Worm (Caenorhabditis elegans) whole organism, young adult: ENCODE measurements around the gene F17C11.26.

Experiments
- B0261.1 ChIP-seq: sonication (generic microtip); optimal IDR thresholded peaks from 2 replicates; lab custom pipeline; 2016; ENCODE audit warnings: mild to moderate bottlenecking, missing genetic modification characterization, moderate library complexity, missing compliant biosample characterization
- B0336.3 ChIP-seq: fragments of 200-800 bp; sonication (Bioruptor generic); IDR thresholded peaks from 2 replicates; pipeline ENCODE4 v1.3.6; 2022; ENCODE audit warnings: missing genetic modification characterization, missing compliant biosample characterization
- C06A6.2 ChIP-seq: fragments of 200-800 bp; sonication (Bioruptor generic); conservative IDR thresholded peaks from 2 replicates; pipeline ENCODE4 v1.3.6; 2022; ENCODE audit warnings: missing genetic modification characterization, missing compliant biosample characterization
- C17E4.6 ChIP-seq: fragments of 200-800 bp; sonication (Bioruptor generic); IDR thresholded peaks from 2 replicates; pipeline ENCODE4 v1.3.6; 2022; ENCODE audit warnings: missing genetic modification reagents, missing genetic modification characterization, missing compliant biosample characterization
- F23B12.7 ChIP-seq: sonication (generic microtip); optimal IDR thresholded peaks from 2 replicates; lab custom pipeline; 2017; ENCODE audit warnings: missing genetic modification characterization, mild to moderate bottlenecking, missing compliant biosample characterization, antibody characterized with exemption, moderate library complexity; ENCODE audit not compliant: insufficient read depth
- F37B4.10 ChIP-seq: fragments of 200-800 bp; sonication (Bioruptor generic); IDR thresholded peaks from 2 replicates; pipeline ENCODE4 v1.3.6; 2022; ENCODE audit warnings: missing genetic modification characterization, missing compliant biosample characterization
- F39B2.1 ChIP-seq: fragments of 200-800 bp; sonication (Bioruptor generic); IDR thresholded peaks from 2 replicates; pipeline ENCODE4 v1.3.6; 2022; ENCODE audit warnings: missing genetic modification reagents, missing genetic modification characterization, missing compliant biosample characterization
- Y53F4B.3 ChIP-seq: fragments of 200-800 bp; sonication (Bioruptor generic); IDR thresholded peaks from 2 replicates; pipeline ENCODE4 v1.3.6; 2022; ENCODE audit warnings: missing genetic modification reagents, missing genetic modification characterization, missing compliant biosample characterization
- Y53G8AR.9 ChIP-seq: fragments of 200-800 bp; sonication (Bioruptor generic); conservative IDR thresholded peaks from 2 replicates; pipeline ENCODE4 v1.3.6; 2022; ENCODE audit warnings: missing genetic modification reagents, missing genetic modification characterization, missing compliant biosample characterization
- Y56A3A.18 ChIP-seq: fragments of 200-800 bp; sonication (Bioruptor generic); IDR thresholded peaks from 2 replicates; pipeline ENCODE4 v1.3.6; 2022; ENCODE audit warnings: missing genetic modification reagents, missing genetic modification characterization, missing compliant biosample characterization
- Y79H2A.3 ChIP-seq: fragments of 200-800 bp; sonication (Bioruptor generic); conservative IDR thresholded peaks from 2 replicates; pipeline ENCODE4 v1.3.6; 2022; ENCODE audit warnings: missing genetic modification reagents, missing genetic modification characterization, missing compliant biosample characterization
- Y95B8A.8 ChIP-seq: fragments of 200-800 bp; sonication (Bioruptor generic); IDR thresholded peaks from 2 replicates; pipeline ENCODE4 v1.3.6; 2022; ENCODE audit warnings: missing genetic modification reagents, missing genetic modification characterization, missing compliant biosample characterization
- ZK185.1 ChIP-seq: sonication (generic microtip); optimal IDR thresholded peaks from 2 replicates; lab custom pipeline; 2016; ENCODE audit warnings: mild to moderate bottlenecking, missing genetic modification characterization, missing compliant biosample characterization; ENCODE audit not compliant: poor library complexity, severe bottlenecking
- atf-7 ChIP-seq: sonication (generic microtip); optimal IDR thresholded peaks from 2 replicates; lab custom pipeline; 2017; ENCODE audit warnings: mild to moderate bottlenecking, missing genetic modification characterization, missing compliant biosample characterization
- attf-3 ChIP-seq: fragments of 200-800 bp; sonication (Bioruptor generic); conservative IDR thresholded peaks from 2 replicates; pipeline ENCODE4 v1.3.6; 2022; ENCODE audit warnings: missing genetic modification reagents, missing genetic modification characterization, missing compliant biosample characterization
- attf-6 ChIP-seq: fragments of 200-800 bp; sonication (Bioruptor generic); IDR thresholded peaks from 2 replicates; pipeline ENCODE4 v1.3.6; 2022; ENCODE audit warnings: missing genetic modification reagents, missing genetic modification characterization, missing compliant biosample characterization
- cebp-2 ChIP-seq: fragments of 200-800 bp; sonication (Bioruptor generic); IDR thresholded peaks from 2 replicates; pipeline ENCODE4 v1.3.6; 2022; ENCODE audit warnings: missing genetic modification characterization, missing compliant biosample characterization
- ceh-100 ChIP-seq: fragments of 200-800 bp; sonication (Bioruptor generic); IDR thresholded peaks from 2 replicates; pipeline ENCODE4 v1.3.6; 2022; ENCODE audit warnings: missing genetic modification reagents, missing genetic modification characterization, missing compliant biosample characterization
- ceh-27 ChIP-seq: fragments of 200-800 bp; sonication (Bioruptor generic); optimal IDR thresholded peaks from 2 replicates; lab custom pipeline; 2018; ENCODE audit warnings: mild to moderate bottlenecking, missing genetic modification characterization, moderate library complexity, missing compliant biosample characterization
- ceh-40 ChIP-seq: fragments of 200-800 bp; sonication (Bioruptor generic); IDR thresholded peaks from 2 replicates; pipeline ENCODE4 v1.3.6; 2022; ENCODE audit warnings: missing genetic modification characterization, missing compliant biosample characterization
- chd-7 ChIP-seq: sonication (generic microtip); optimal IDR thresholded peaks from 2 replicates; lab custom pipeline; 2016; ENCODE audit warnings: mild to moderate bottlenecking, missing genetic modification characterization, moderate library complexity, missing compliant biosample characterization
- dox-1 ChIP-seq: fragments of 200-800 bp; sonication (Bioruptor generic); IDR thresholded peaks from 2 replicates; pipeline ENCODE4 v1.3.6; 2022; ENCODE audit warnings: missing genetic modification reagents, missing genetic modification characterization, missing compliant biosample characterization
- dpff-1 ChIP-seq: sonication (generic microtip); optimal IDR thresholded peaks from 2 replicates; lab custom pipeline; 2017; ENCODE audit warnings: mild to moderate bottlenecking, missing genetic modification characterization, missing compliant biosample characterization
- dpl-1 ChIP-seq: fragments of 150-350 bp; optimal IDR thresholded peaks from 2 replicates; lab custom pipeline; 2014; ENCODE audit warnings: missing biosample characterization, missing genetic modification reagents, missing genetic modification characterization
- efl-1 ChIP-seq: fragments of 150-350 bp; optimal IDR thresholded peaks from 2 replicates; lab custom pipeline; 2014; ENCODE audit warnings: missing biosample characterization, missing genetic modification reagents, missing genetic modification characterization
- egl-44 ChIP-seq: fragments of 200-800 bp; sonication (Bioruptor generic); IDR thresholded peaks from 2 replicates; pipeline ENCODE4 v1.3.6; 2022; ENCODE audit warnings: missing genetic modification reagents, missing genetic modification characterization, missing compliant biosample characterization
- hmg-1.2 ChIP-seq: fragments of 200-800 bp; sonication (Bioruptor generic); IDR thresholded peaks from 2 replicates; pipeline ENCODE4 v1.3.6; 2022; ENCODE audit warnings: missing genetic modification reagents, missing genetic modification characterization, missing compliant biosample characterization
- hmg-20 ChIP-seq: fragments of 200-800 bp; sonication (Bioruptor generic); IDR thresholded peaks from 2 replicates; pipeline ENCODE4 v1.3.6; 2022; ENCODE audit warnings: missing genetic modification reagents, missing genetic modification characterization, missing compliant biosample characterization
- hrde-1 ChIP-seq: sonication (generic microtip); optimal IDR thresholded peaks from 2 replicates; lab custom pipeline; 2016; ENCODE audit warnings: missing genetic modification characterization, mild to moderate bottlenecking, missing compliant biosample characterization, moderate library complexity, missing genotype, missing genetic modification reagents, borderline replicate concordance
- lin-54 ChIP-seq: fragments of 200-800 bp; sonication (Bioruptor generic); optimal IDR thresholded peaks from 2 replicates; lab custom pipeline; 2018; ENCODE audit warnings: mild to moderate bottlenecking, missing genetic modification characterization, missing compliant biosample characterization
- lsy-27 ChIP-seq: sonication (generic microtip); optimal IDR thresholded peaks from 2 replicates; lab custom pipeline; 2017; ENCODE audit warnings: missing genetic modification characterization, mild to moderate bottlenecking, missing compliant biosample characterization, antibody characterized with exemption, missing genotype, borderline replicate concordance; ENCODE audit not compliant: insufficient read depth
- mcd-1 ChIP-seq: fragments of 200-800 bp; sonication (Bioruptor generic); IDR thresholded peaks from 2 replicates; pipeline ENCODE4 v1.3.6; 2022; ENCODE audit warnings: missing genetic modification reagents, missing genetic modification characterization, missing compliant biosample characterization
- mel-28 ChIP-seq: sonication (generic microtip); optimal IDR thresholded peaks from 2 replicates; lab custom pipeline; 2016; ENCODE audit warnings: borderline replicate concordance, mild to moderate bottlenecking, missing genetic modification characterization, missing compliant biosample characterization
- nfya-1 ChIP-seq: sonication (generic microtip); optimal IDR thresholded peaks from 2 replicates; lab custom pipeline; 2017; ENCODE audit warnings: antibody characterized with exemption, missing compliant biosample characterization, missing genetic modification characterization, borderline replicate concordance; ENCODE audit not compliant: insufficient read depth
- nfya-2 ChIP-seq: fragments of 200-800 bp; sonication (Bioruptor generic); IDR thresholded peaks from 2 replicates; pipeline ENCODE4 v1.3.6; 2022; ENCODE audit warnings: missing genetic modification reagents, missing genetic modification characterization, missing compliant biosample characterization
- nhr-90 ChIP-seq: sonication (generic microtip); optimal IDR thresholded peaks from 2 replicates; lab custom pipeline; 2016; ENCODE audit warnings: missing genotype, mild to moderate bottlenecking, missing genetic modification characterization, missing compliant biosample characterization
- rec-8 ChIP-seq, 2 experiments: sonication (generic microtip); optimal IDR thresholded peaks; 2 replicates each; lab custom pipeline; 2016; ENCODE audit warnings: mild to moderate bottlenecking in 2 of 2, missing genetic modification characterization in 2 of 2, missing genetic modification reagents in 2 of 2, missing genotype in 2 of 2, missing biosample characterization in 1 of 2, missing compliant biosample characterization in 1 of 2, moderate library complexity in 1 of 2
- snpc-3.4 ChIP-seq: sonication (generic microtip); optimal IDR thresholded peaks from 2 replicates; lab custom pipeline; 2017; ENCODE audit warnings: missing genetic modification characterization, mild to moderate bottlenecking, missing compliant biosample characterization, antibody characterized with exemption, moderate library complexity, missing genotype, missing genetic modification reagents
- somi-1 ChIP-seq: fragments of 200-800 bp; sonication (Bioruptor generic); optimal IDR thresholded peaks from 2 replicates; lab custom pipeline; 2018; ENCODE audit warnings: mild to moderate bottlenecking, missing genetic modification characterization, missing compliant biosample characterization
- sptf-2 ChIP-seq: fragments of 200-800 bp; sonication (Bioruptor generic); optimal IDR thresholded peaks from 2 replicates; lab custom pipeline; 2018; ENCODE audit warnings: mild to moderate bottlenecking, missing genetic modification characterization, missing compliant biosample characterization
- xnd-1 ChIP-seq: sonication (generic microtip); optimal IDR thresholded peaks from 2 replicates; lab custom pipeline; 2016; ENCODE audit warnings: missing genotype, missing genetic modification reagents, missing genetic modification characterization, missing compliant biosample characterization
- zim-3 ChIP-seq: sonication (generic microtip); optimal IDR thresholded peaks from 2 replicates; lab custom pipeline; 2017; ENCODE audit warnings: mild to moderate bottlenecking, missing genetic modification characterization, moderate library complexity, missing compliant biosample characterization
- ztf-18 ChIP-seq: sonication (generic microtip); optimal IDR thresholded peaks from 2 replicates; lab custom pipeline; 2016; ENCODE audit warnings: missing genotype, mild to moderate bottlenecking, missing genetic modification characterization, missing compliant biosample characterization
- ztf-22 ChIP-seq: fragments of 200-800 bp; sonication (Bioruptor generic); optimal IDR thresholded peaks from 2 replicates; lab custom pipeline; 2018; ENCODE audit warnings: mild to moderate bottlenecking, missing genetic modification characterization, moderate library complexity, missing compliant biosample characterization
- ztf-25 ChIP-seq: fragments of 200-800 bp; sonication (Bioruptor generic); IDR thresholded peaks from 2 replicates; pipeline ENCODE4 v1.3.6; 2022; ENCODE audit warnings: missing genetic modification reagents, missing genetic modification characterization, missing compliant biosample characterization
- ztf-26 ChIP-seq: sonication (generic microtip); optimal IDR thresholded peaks from 2 replicates; lab custom pipeline; 2017; ENCODE audit warnings: missing genetic modification characterization, missing compliant biosample characterization
- ztf-28 ChIP-seq: fragments of 200-800 bp; sonication (Bioruptor generic); IDR thresholded peaks from 2 replicates; pipeline ENCODE4 v1.3.6; 2022; ENCODE audit warnings: missing genetic modification reagents, missing genetic modification characterization, missing compliant biosample characterization
- ztf-6 ChIP-seq: fragments of 200-800 bp; sonication (Bioruptor generic); IDR thresholded peaks from 2 replicates; pipeline ENCODE4 v1.3.6; 2022; ENCODE audit warnings: missing genetic modification reagents, missing genetic modification characterization, missing compliant biosample characterization

The F17C11.26 gene

ce11 chrV:10961448-10961870 lies 20.2 kb downstream of the F17C11.26 start (continued):
- TF ChIP-seq lsy-27 (no peak), chd-7 (tag; lab: Kevin White, UChicago) (no peak), ztf-26 (tag; lab: Kevin White, UChicago) (no peak), ceh-40 (no peak), ztf-25 (GFP tag; lab: Robert Waterston, UW) (no peak), egl-44 (GFP tag; lab: Robert Waterston, UW) (no peak), hmg-20 (GFP tag; lab: Robert Waterston, UW) (no peak), F23B12.7 (tag; lab: Kevin White, UChicago) (no peak), xnd-1 (tag; lab: Kevin White, UChicago) (no peak), attf-6 (GFP tag; lab: Robert Waterston, UW) (no peak), Y56A3A.18 (0 out of 2 replicates have a peak, but pooled peaks have one; percentile 43), ceh-100 (no peak), dpff-1 (tag; lab: Kevin White, UChicago) (no peak), F39B2.1 (GFP tag; lab: Robert Waterston, UW) (no peak), nfya-2 (GFP tag; lab: Robert Waterston, UW) (no peak), somi-1 (GFP tag; lab: Kevin White, UChicago) (peak; percentile 40), Y95B8A.8 (GFP tag; lab: Robert Waterston, UW) (no peak), nfya-1 (tag; lab: Kevin White, UChicago) (no peak), ztf-22 (no peak), hmg-1.2 (GFP tag; lab: Robert Waterston, UW) (peak; percentile 53; the same call in 1 of the 2 replicates), lin-54 (GFP tag; lab: Kevin White, UChicago) (no peak), efl-1 (no peak), Y53G8AR.9 (GFP tag; lab: Robert Waterston, UW) (no peak), attf-3 (GFP tag; lab: Robert Waterston, UW) (no peak), Y53F4B.3 (GFP tag; lab: Robert Waterston, UW) (no peak), snpc-3.4 (tag; lab: Kevin White, UChicago) (no peak), rec-8 (tag; optimal IDR thresholded peaks at IDR 0.05; lab: Kevin White, UChicago) (no peak), C17E4.6 (GFP tag; lab: Robert Waterston, UW) (no peak), F37B4.10 (GFP tag; lab: Robert Waterston, UW) (no peak), C06A6.2 (GFP tag; lab: Robert Waterston, UW) (no peak), zim-3 (tag; lab: Kevin White, UChicago) (no peak), hrde-1 (tag; lab: Kevin White, UChicago) (no peak), Y79H2A.3 (no peak), ceh-27 (peak; percentile 67), mel-28 (tag; lab: Kevin White, UChicago) (no peak), B0261.1 (tag; lab: Kevin White, UChicago) (no peak), nhr-90 (tag; lab: Kevin White, UChicago) (no peak), mcd-1 (GFP tag; lab: Robert Waterston, UW) (peak; percentile 29; the same call in 1 of the 2 replicates), cebp-2 (GFP tag; lab: Robert Waterston, UW) (no peak), ztf-28 (GFP tag; lab: Robert Waterston, UW) (no peak), ztf-6 (GFP tag; lab: Robert Waterston, UW) (no peak), atf-7 (peak; percentile 48), dox-1 (peak; percentile 44; the same call in 1 of the 2 replicates), sptf-2 (no peak), dpl-1 (GFP tag; lab: Kevin White, UChicago) (no peak), B0336.3 (GFP tag; lab: Robert Waterston, UW) (peak; percentile 36; the same call in 1 of the 2 replicates), ZK185.1 (tag; lab: Kevin White, UChicago) (peak; percentile 19), ztf-18 (tag; lab: Kevin White, UChicago) (no peak)
